Worm (Caenorhabditis elegans): ENCODE measurements around the gene Y37E11AL.12.

ce11 chrIV:3694638-3695037 lies 7.2 kb downstream of the Y37E11AL.12 start, which contains the start of the genes taf-6.2 and Y37E11AL.3:
- no peak for TF ChIP-seq him-1 (tag; optimal IDR thresholded peaks at IDR 0.05)
- TF ChIP-seq dao-5 (tag; optimal IDR thresholded peaks at IDR 0.05): no peak
- no peak for TF ChIP-seq W03F9.2 (tag; optimal IDR thresholded peaks at IDR 0.05)
